Worm (Caenorhabditis elegans): ENCODE measurements around the gene C26B9.1.

ce11 chrX:5360682-5361081, 16.3 kb downstream of the C26B9.1 start:
- TF ChIP-seq unc-130 (tag; optimal IDR thresholded peaks at IDR 0.05) (no peak), lin-13 (GFP tag; optimal IDR thresholded peaks at IDR 0.05) (no peak), fkh-10 (GFP tag; optimal IDR thresholded peaks at IDR 0.05) (no peak), Y116A8C.19 (tag; optimal IDR thresholded peaks at IDR 0.05; ENCODE audit: borderline replicate concordance) (no peak), hpl-2 (GFP tag; optimal IDR thresholded peaks at IDR 0.05) (no peak), nhr-12 (tag; optimal IDR thresholded peaks at IDR 0.05) (no peak), elt-2 (tag; optimal IDR thresholded peaks at IDR 0.05) (no peak)
